Worm (Caenorhabditis elegans) whole organism, L4/young adult: ENCODE data around the gene R07B1.11.

Source experiments
- dao-5 ChIP-seq: sonication (generic microtip); optimal IDR thresholded peaks from 2 replicates; lab custom pipeline; 2016; ENCODE audit warnings: missing genotype, missing genetic modification characterization, moderate library complexity, missing compliant biosample characterization
- him-1 ChIP-seq: sonication (generic microtip); optimal IDR thresholded peaks from 2 replicates; lab custom pipeline; 2016; ENCODE audit warnings: missing genotype, missing genetic modification reagents, missing genetic modification characterization, missing compliant biosample characterization

DNA sequence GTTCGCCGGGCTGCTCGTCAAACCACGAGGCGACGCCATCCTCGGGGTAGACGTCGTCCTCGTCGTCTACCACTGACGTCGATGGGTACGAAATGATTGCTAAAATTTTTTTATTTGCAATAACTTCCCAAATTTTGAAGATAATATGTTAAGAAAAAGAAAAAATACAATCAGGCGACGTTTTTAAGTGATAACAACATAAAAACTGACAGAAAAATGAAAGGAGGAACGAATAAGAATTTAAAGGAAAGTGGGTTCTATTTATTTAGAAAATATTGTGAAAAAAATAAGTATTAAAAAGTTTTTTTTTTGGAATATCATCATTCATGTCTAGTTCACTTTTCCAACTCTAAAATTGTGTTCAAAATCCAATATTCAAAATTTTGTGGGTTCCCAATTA, 34.5 kb upstream of the R07B1.11 start, which contains the start of gene dpy-22:
- TF ChIP-seq him-1 (no peak), dao-5 (tag; lab: Kevin White, UChicago) (no peak)
